Fruit fly (Drosophila melanogaster): ENCODE results near the gene CG31988.

The CG31988 gene

DNA sequence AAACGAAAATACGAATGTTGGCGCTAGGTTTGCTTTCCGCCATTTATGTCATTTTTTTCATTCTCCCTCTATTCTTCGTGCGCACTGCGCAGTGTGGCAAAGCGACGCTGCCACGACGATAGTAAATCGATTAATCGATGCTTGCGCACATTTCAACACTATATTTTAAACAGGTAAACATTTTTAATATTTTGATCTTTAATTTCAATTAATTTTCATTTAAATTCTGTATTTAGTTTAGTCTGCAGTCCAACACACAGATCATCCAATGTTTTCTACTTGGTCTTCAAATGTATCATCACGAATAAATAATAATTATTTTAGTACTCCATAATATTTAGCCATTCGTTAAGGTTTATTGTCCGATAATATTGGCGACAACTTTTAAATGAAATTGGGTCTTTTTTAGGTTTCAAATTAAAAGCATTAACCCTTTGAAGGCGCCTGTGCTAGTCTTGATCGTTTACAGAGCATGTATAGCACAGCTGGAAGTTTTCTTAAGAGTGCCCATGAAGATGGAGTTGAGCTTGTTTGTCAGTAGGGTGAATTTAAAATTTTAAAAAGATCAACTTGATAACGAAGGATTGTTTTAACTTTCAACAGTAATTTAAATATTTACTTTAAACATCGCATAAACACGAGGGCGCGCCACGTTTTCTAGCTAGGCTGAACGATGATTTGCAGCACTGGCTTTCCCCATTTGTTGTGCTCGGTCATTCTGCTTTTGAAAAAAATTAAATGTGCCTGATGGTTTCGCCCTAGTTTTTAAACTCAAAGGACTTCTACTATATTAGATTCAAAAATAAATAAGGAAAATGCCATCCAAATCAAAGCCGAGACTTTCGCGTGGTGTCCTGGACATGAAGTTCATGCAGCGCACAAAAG lies 46.2 kb downstream of the CG31988 start, which contains the start of the genes Mpp6 and E2f2 (continued):
- no peak for TF ChIP-seq Lpt (GFP tag; optimal IDR thresholded peaks at IDR 0.05)
- no peak for TF ChIP-seq Sox15 (GFP tag; optimal IDR thresholded peaks at IDR 0.05)
- TF ChIP-seq Gug (GFP tag; IDR thresholded peaks at IDR 0.05): no peak
- no peak for TF ChIP-seq vri (GFP tag; optimal IDR thresholded peaks at IDR 0.05)
- no peak for TF ChIP-seq CG6792 (GFP tag; optimal IDR thresholded peaks at IDR 0.05)
- TF ChIP-seq fd59A (GFP tag; optimal IDR thresholded peaks at IDR 0.05): no peak
- TF ChIP-seq Hr39 (GFP tag; optimal IDR thresholded peaks at IDR 0.05): no peak
- TF ChIP-seq pdm3 (GFP tag; optimal IDR thresholded peaks at IDR 0.05): peak; percentile 22
- TF ChIP-seq Eip78C (GFP tag): peak; percentile 77
- TF ChIP-seq CG6854 (GFP tag; optimal IDR thresholded peaks at IDR 0.05): no peak
- no peak for TF ChIP-seq CG8119 (GFP tag; IDR thresholded peaks at IDR 0.05)
- no peak for TF ChIP-seq salr (GFP tag; optimal IDR thresholded peaks at IDR 0.05)
- TF ChIP-seq dsx (GFP tag; optimal IDR thresholded peaks at IDR 0.05; ENCODE audit: poor library complexity, severe bottlenecking): no peak
- peak; percentile 78 for TF ChIP-seq fkh (GFP tag; optimal IDR thresholded peaks at IDR 0.05)
- TF ChIP-seq CG16779 (tag; optimal IDR thresholded peaks at IDR 0.05): no peak
- TF ChIP-seq CG10669 (GFP tag; optimal IDR thresholded peaks at IDR 0.05): no peak
- TF ChIP-seq Hr4 (GFP tag; optimal IDR thresholded peaks at IDR 0.05): peak; percentile 32
- peak; percentile 2 for TF ChIP-seq CG7368 (GFP tag; optimal IDR thresholded peaks at IDR 0.05)
- no peak for TF ChIP-seq fd85E (GFP tag; optimal IDR thresholded peaks at IDR 0.05)
- no peak for TF ChIP-seq svp (GFP tag)
- no peak for TF ChIP-seq Sox102F (GFP tag; optimal IDR thresholded peaks at IDR 0.05)
- TF ChIP-seq dac (GFP tag; optimal IDR thresholded peaks at IDR 0.05): no peak
- no peak for TF ChIP-seq net (GFP tag; optimal IDR thresholded peaks at IDR 0.05)
- no peak for TF ChIP-seq CG11762 (GFP tag; optimal IDR thresholded peaks at IDR 0.05; ENCODE audit: insufficient read depth)
- TF ChIP-seq CG8319 (GFP tag; optimal IDR thresholded peaks at IDR 0.05): no peak
- TF ChIP-seq OdsH (GFP tag; optimal IDR thresholded peaks at IDR 0.05): no peak
- peak; percentile 17 for TF ChIP-seq cyc (GFP tag; optimal IDR thresholded peaks at IDR 0.05)
- peak; percentile 5 for TF ChIP-seq CG3919 (GFP tag; optimal IDR thresholded peaks at IDR 0.05)
- peak; percentile 19 for TF ChIP-seq lz (GFP tag; optimal IDR thresholded peaks at IDR 0.05)
- TF ChIP-seq CG9139 (GFP tag; optimal IDR thresholded peaks at IDR 0.05): no peak

- no peak for TF ChIP-seq CG32006 (GFP tag; optimal IDR thresholded peaks at IDR 0.05)
- no peak for TF ChIP-seq CG11294 (GFP tag; IDR thresholded peaks at IDR 0.05)
- no peak for TF ChIP-seq Eip75B (GFP tag; optimal IDR thresholded peaks at IDR 0.05)
- TF ChIP-seq CG31627 (GFP tag; optimal IDR thresholded peaks at IDR 0.05): no peak
- TF ChIP-seq Sox14 (GFP tag; optimal IDR thresholded peaks at IDR 0.05): no peak
- TF ChIP-seq CG6792 (GFP tag; optimal IDR thresholded peaks at IDR 0.05): no peak
- TF ChIP-seq CG6276 (GFP tag; optimal IDR thresholded peaks at IDR 0.05): no peak
- TF ChIP-seq net (GFP tag; optimal IDR thresholded peaks at IDR 0.05): no peak
- TF ChIP-seq eg (GFP tag; IDR thresholded peaks at IDR 0.05): no peak
- TF ChIP-seq Hr38 (GFP tag; optimal IDR thresholded peaks at IDR 0.05): no peak
- TF ChIP-seq vri (GFP tag; optimal IDR thresholded peaks at IDR 0.05): no peak
- TF ChIP-seq Hr39 (GFP tag; optimal IDR thresholded peaks at IDR 0.05): no peak
- no peak for TF ChIP-seq CG4318 (GFP tag; optimal IDR thresholded peaks at IDR 0.05)
- TF ChIP-seq CG3032 (tag; optimal IDR thresholded peaks at IDR 0.05): no peak
- no peak for TF ChIP-seq Lpt (GFP tag; optimal IDR thresholded peaks at IDR 0.05)
These were observed 48.8 kb downstream of the CG31988 start for dm6 chr2L:21153844-21154243.
